Fruit fly (Drosophila melanogaster) whole organism, embryonic: ENCODE data around the gene Sf3b1.
A peak's percentile ranks its signal among the peaks of the same experiment; 100 is the strongest.

Experiments
- Atf6 ChIP-seq: fragments of 200-800 bp; sonication (Bioruptor generic); IDR thresholded peaks from 2 replicates; pipeline ENCODE4 v1.3.6; 2022; ENCODE audit warnings: missing biosample characterization, missing genetic modification characterization
- BEAF-32 ChIP-seq: fragments of 200-800 bp; sonication (Bioruptor generic); optimal IDR thresholded peaks from 3 replicates; lab custom pipeline; 2017; ENCODE audit warnings: missing biosample characterization, missing genetic modification characterization, mild to moderate bottlenecking, moderate library complexity, missing genetic modification reagents
- Bgb ChIP-seq: fragments of 200-800 bp; sonication (Bioruptor generic); IDR thresholded peaks from 2 replicates; pipeline ENCODE4 v1.3.6; 2022; ENCODE audit warnings: missing biosample characterization, missing genetic modification characterization; ENCODE audit not compliant: partially characterized antibody
- CG10147 ChIP-seq: fragments of 200-800 bp; sonication (Bioruptor generic); optimal IDR thresholded peaks from 2 replicates; lab custom pipeline; 2019; ENCODE audit warnings: missing biosample characterization, mild to moderate bottlenecking, missing genetic modification characterization, moderate library complexity
- CG1024 ChIP-seq: fragments of 200-800 bp; sonication (Bioruptor generic); IDR thresholded peaks from 2 replicates; pipeline ENCODE4 v1.3.6; 2022; ENCODE audit warnings: missing biosample characterization, missing genetic modification characterization
- CG12219 ChIP-seq: fragments of 200-800 bp; sonication (Bioruptor generic); optimal IDR thresholded peaks from 3 replicates; lab custom pipeline; 2018; ENCODE audit warnings: missing biosample characterization, mild to moderate bottlenecking, missing genetic modification characterization
- CG14441 ChIP-seq: fragments of 200-800 bp; sonication (Bioruptor generic); IDR thresholded peaks from 2 replicates; pipeline ENCODE4 v1.3.6; 2022; ENCODE audit warnings: missing biosample characterization, missing genetic modification characterization
- CG15011 ChIP-seq: fragments of 200-800 bp; sonication (Bioruptor generic); optimal IDR thresholded peaks from 3 replicates; lab custom pipeline; 2018; ENCODE audit warnings: missing biosample characterization, mild to moderate bottlenecking, missing genetic modification characterization
- CG15514 ChIP-seq: fragments of 200-800 bp; sonication (Bioruptor generic); optimal IDR thresholded peaks from 3 replicates; lab custom pipeline; 2017; ENCODE audit warnings: missing biosample characterization, missing genetic modification characterization, mild to moderate bottlenecking, moderate library complexity, missing genetic modification reagents
- CG16813 ChIP-seq: fragments of 200-800 bp; sonication (Bioruptor generic); IDR thresholded peaks from 3 replicates; pipeline ENCODE4 v1.3.6; 2022; ENCODE audit warnings: missing biosample characterization, missing genetic modification characterization; ENCODE audit not compliant: partially characterized antibody
- CG2129 ChIP-seq: fragments of 200-800 bp; sonication (Bioruptor generic); IDR thresholded peaks from 2 replicates; pipeline ENCODE4 v1.3.6; 2022; ENCODE audit warnings: missing biosample characterization, missing genetic modification characterization; ENCODE audit not compliant: partially characterized antibody
- CG7372 ChIP-seq: fragments of 200-800 bp; sonication (Bioruptor generic); IDR thresholded peaks from 2 replicates; pipeline ENCODE4 v1.3.6; 2022; ENCODE audit warnings: missing biosample characterization, missing genetic modification characterization
- CTCF ChIP-seq: fragments of 200-800 bp; sonication (Bioruptor generic); optimal IDR thresholded peaks from 2 replicates; lab custom pipeline; 2017; ENCODE audit warnings: missing biosample characterization, mild to moderate bottlenecking, missing genetic modification characterization, moderate library complexity
- Dip2 ChIP-seq: fragments of 200-800 bp; sonication (Bioruptor generic); IDR thresholded peaks from 2 replicates; pipeline ENCODE4 v1.3.6; 2022; ENCODE audit warnings: missing biosample characterization, missing genetic modification characterization
- Dll ChIP-seq: fragments of 200-800 bp; sonication (Bioruptor generic); IDR thresholded peaks from 4 replicates; pipeline ENCODE4 v1.3.6; 2022; ENCODE audit warnings: missing biosample characterization, missing genetic modification characterization; ENCODE audit not compliant: partially characterized antibody
- Doc3 ChIP-seq: fragments of 200-800 bp; sonication (Bioruptor generic); IDR thresholded peaks from 3 replicates; pipeline ENCODE4 v1.3.6; 2022; ENCODE audit warnings: missing biosample characterization, missing genetic modification characterization; ENCODE audit not compliant: partially characterized antibody
- Dref ChIP-seq: fragments of 200-800 bp; sonication (Bioruptor generic); IDR thresholded peaks from 2 replicates; pipeline ENCODE4 v1.3.6; 2022; ENCODE audit warnings: missing biosample characterization, missing genetic modification characterization
- HLH4C ChIP-seq: fragments of 200-800 bp; sonication (Bioruptor generic); IDR thresholded peaks from 3 replicates; pipeline ENCODE4 v1.3.6; 2022; ENCODE audit warnings: missing biosample characterization, missing genetic modification characterization; ENCODE audit not compliant: partially characterized antibody
- HmgZ ChIP-seq: fragments of 200-800 bp; sonication (Bioruptor generic); optimal IDR thresholded peaks from 2 replicates; lab custom pipeline; 2018; ENCODE audit warnings: missing biosample characterization, mild to moderate bottlenecking, missing genetic modification characterization
- MBD-R2 ChIP-seq: fragments of 200-800 bp; sonication (Bioruptor generic); IDR thresholded peaks from 2 replicates; pipeline ENCODE4 v1.3.6; 2022; ENCODE audit warnings: missing biosample characterization, missing genetic modification characterization
- MESR4 ChIP-seq: fragments of 200-800 bp; sonication (Bioruptor generic); optimal IDR thresholded peaks from 2 replicates; lab custom pipeline; 2018; ENCODE audit warnings: missing biosample characterization, mild to moderate bottlenecking, missing genetic modification characterization, moderate library complexity
- Med ChIP-seq: fragments of 200-800 bp; sonication (Bioruptor generic); peaks from one replicate; lab custom pipeline; 2016; ENCODE audit warnings: missing biosample characterization, missing genetic modification characterization, mild to moderate bottlenecking, inconsistent platforms, moderate library complexity
- Myb ChIP-seq: fragments of 200-800 bp; sonication (Bioruptor generic); optimal IDR thresholded peaks from 2 replicates; lab custom pipeline; 2016; ENCODE audit warnings: missing biosample characterization, missing genetic modification characterization
- Sry-δ ChIP-seq: fragments of 200-800 bp; sonication (Bioruptor generic); optimal IDR thresholded peaks from 2 replicates; lab custom pipeline; 2016; ENCODE audit warnings: missing biosample characterization, missing genetic modification characterization
- YL-1 ChIP-seq: fragments of 200-800 bp; sonication (Bioruptor generic); optimal IDR thresholded peaks from 3 replicates; lab custom pipeline; 2017; ENCODE audit warnings: missing biosample characterization, mild to moderate bottlenecking, missing genetic modification characterization
- bigmax ChIP-seq: fragments of 200-800 bp; sonication (Bioruptor generic); optimal IDR thresholded peaks from 2 replicates; lab custom pipeline; 2018; ENCODE audit warnings: missing biosample characterization, mild to moderate bottlenecking, missing genetic modification characterization
- dan ChIP-seq: fragments of 200-800 bp; sonication (Bioruptor generic); IDR thresholded peaks from 2 replicates; pipeline ENCODE4 v1.3.6; 2022; ENCODE audit warnings: missing biosample characterization, missing genetic modification characterization
- dm ChIP-seq: fragments of 200-800 bp; sonication (Bioruptor generic); optimal IDR thresholded peaks from 3 replicates; lab custom pipeline; 2016; ENCODE audit warnings: missing biosample characterization, missing genetic modification characterization
- en ChIP-seq: fragments of 200-800 bp; sonication (Bioruptor generic); optimal IDR thresholded peaks from 2 replicates; lab custom pipeline; 2016; ENCODE audit warnings: missing biosample characterization, missing genetic modification characterization
- h ChIP-seq: fragments of >200 bp; optimal IDR thresholded peaks from 2 replicates; lab custom pipeline; 2017
- hb ChIP-seq: fragments of 200-800 bp; sonication (Bioruptor generic); IDR thresholded peaks from 3 replicates; pipeline ENCODE4 v1.3.6; 2022; ENCODE audit warnings: missing biosample characterization, missing genetic modification characterization; ENCODE audit not compliant: partially characterized antibody
- ken ChIP-seq: fragments of 200-800 bp; sonication (Bioruptor generic); IDR thresholded peaks from 3 replicates; pipeline ENCODE4 v1.3.6; 2022; ENCODE audit warnings: missing biosample characterization, missing genetic modification characterization
- knrl ChIP-seq: fragments of 200-800 bp; sonication (Bioruptor generic); IDR thresholded peaks from 3 replicates; pipeline ENCODE4 v1.3.6; 2022; ENCODE audit warnings: missing biosample characterization, missing genetic modification characterization; ENCODE audit not compliant: partially characterized antibody
- nerfin-2 ChIP-seq: fragments of 200-800 bp; sonication (Bioruptor generic); IDR thresholded peaks from 2 replicates; pipeline ENCODE4 v1.3.6; 2022; ENCODE audit warnings: missing biosample characterization, missing genetic modification characterization; ENCODE audit not compliant: partially characterized antibody
- nmo ChIP-seq: fragments of 200-800 bp; sonication (Bioruptor generic); optimal IDR thresholded peaks from 2 replicates; lab custom pipeline; 2018; ENCODE audit warnings: missing biosample characterization, mild to moderate bottlenecking, missing genetic modification characterization, moderate library complexity
- nom ChIP-seq: fragments of 200-800 bp; sonication (Bioruptor generic); optimal IDR thresholded peaks from 2 replicates; lab custom pipeline; 2017; ENCODE audit warnings: missing biosample characterization, missing genetic modification characterization, mild to moderate bottlenecking, moderate library complexity, missing genetic modification reagents
- pum ChIP-seq: fragments of 200-800 bp; sonication (Bioruptor generic); optimal IDR thresholded peaks from 2 replicates; lab custom pipeline; 2016; ENCODE audit warnings: missing biosample characterization, missing genetic modification characterization
- pzg ChIP-seq: fragments of 200-800 bp; sonication (Bioruptor generic); optimal IDR thresholded peaks from 3 replicates; lab custom pipeline; 2018; ENCODE audit warnings: missing biosample characterization, mild to moderate bottlenecking, missing genetic modification characterization, moderate library complexity
- sens ChIP-seq: fragments of 200-800 bp; sonication (Bioruptor generic); peaks from one replicate; lab custom pipeline; 2016; ENCODE audit warnings: missing biosample characterization, missing genetic modification characterization
- sob ChIP-seq: fragments of 200-800 bp; sonication (Bioruptor generic); IDR thresholded peaks from 2 replicates; pipeline ENCODE4 v1.3.6; 2022; ENCODE audit warnings: missing biosample characterization, missing genetic modification characterization
- stwl ChIP-seq: fragments of 200-800 bp; sonication (Bioruptor generic); optimal IDR thresholded peaks from 3 replicates; lab custom pipeline; 2018; ENCODE audit warnings: missing biosample characterization, mild to moderate bottlenecking, missing genetic modification characterization, moderate library complexity
- tll ChIP-seq, 2 experiments: fragments of 200-800 bp in 1 of 2; fragments of >200 bp in 1 of 2; sonication (Bioruptor generic) in 1 of 2; optimal IDR thresholded peaks; 2 replicates each; lab custom pipeline; 2017 to 2019; ENCODE audit warnings: missing biosample characterization in 2 of 2, missing genetic modification characterization in 2 of 2, mild to moderate bottlenecking in 1 of 2, moderate library complexity in 1 of 2
- trem ChIP-seq: fragments of 200-800 bp; optimal IDR thresholded peaks from 3 replicates; lab custom pipeline; 2019; ENCODE audit warnings: missing biosample characterization, mild to moderate bottlenecking, missing genetic modification characterization, moderate library complexity
- unc-4 ChIP-seq: fragments of 200-800 bp; sonication (Bioruptor generic); IDR thresholded peaks from 2 replicates; pipeline ENCODE4 v1.3.6; 2022; ENCODE audit warnings: missing biosample characterization, missing genetic modification characterization; ENCODE audit not compliant: partially characterized antibody
- vvl ChIP-seq: fragments of 200-800 bp; sonication (Bioruptor generic); IDR thresholded peaks from 2 replicates; pipeline ENCODE4 v1.3.6; 2022; ENCODE audit warnings: missing biosample characterization, missing genetic modification characterization
- zen2 ChIP-seq: fragments of 200-800 bp; sonication (Bioruptor generic); IDR thresholded peaks from 3 replicates; pipeline ENCODE4 v1.3.6; 2022; ENCODE audit warnings: missing biosample characterization, missing genetic modification characterization; ENCODE audit not compliant: partially characterized antibody

Sf3b1 gene

dm6 chr2L:543799-544198 is 24.3 kb upstream of the Sf3b1 start:
- no peak for TF ChIP-seq CG14441 (GFP tag; lab: Robert Waterston, UW)
- TF ChIP-seq, all 482 proteins: peak for 0

DNA sequence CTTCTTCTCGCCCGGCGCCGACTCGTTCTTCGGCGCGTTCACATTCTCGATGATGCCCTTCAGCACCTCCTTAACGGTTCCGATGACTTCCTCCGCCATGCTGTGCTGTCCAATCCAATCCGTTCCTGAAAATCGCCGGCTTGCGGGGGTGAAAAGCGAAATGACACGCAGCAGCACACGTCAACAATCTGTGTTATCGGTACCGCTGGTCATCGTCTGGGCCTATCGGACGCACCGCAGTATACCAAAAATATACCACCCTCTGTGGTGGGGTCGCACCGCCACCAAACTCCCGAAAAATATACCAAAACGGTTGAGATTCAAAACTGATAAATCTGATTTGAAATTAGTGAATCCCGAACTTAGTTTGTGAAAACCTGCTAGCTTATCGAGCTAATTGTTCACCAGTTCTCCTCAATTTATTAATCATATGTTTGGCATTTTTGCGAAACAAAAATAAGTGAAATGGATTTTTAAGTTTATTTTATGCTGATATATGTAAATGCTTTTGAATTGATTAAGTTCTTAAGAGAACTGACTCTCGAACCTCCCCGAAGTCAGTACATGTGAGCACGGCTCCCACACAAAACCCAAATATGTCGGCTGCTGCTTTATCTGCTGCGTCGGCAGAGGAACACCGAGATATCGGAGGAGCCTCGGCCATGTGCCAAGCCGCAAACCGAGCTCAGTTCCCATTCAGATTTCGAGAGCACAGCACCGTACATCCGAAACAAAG is 23.5 kb upstream of the Sf3b1 start, which contains the start of the genes Spp and nAChRbeta3:
Gene Spp, minus strand, starts transcription at position 210 of the 736 bp plus-strand sequence.
Gene nAChRbeta3, plus strand, starts transcription at position 686 of the 736 bp plus-strand sequence.
- TF ChIP-seq HLH4C (peak; percentile 68), BEAF-32 (GFP tag; lab: Kevin White, UChicago) (peak; percentile 65), MBD-R2 (GFP tag; lab: Robert Waterston, UW) (peak; percentile 62), nom (no peak), CG10147 (no peak), CG1024 (GFP tag; lab: Robert Waterston, UW) (no peak), pum (GFP tag; lab: Kevin White, UChicago) (no peak), Dip2 (GFP tag; lab: Robert Waterston, UW) (no peak), Myb (GFP tag; lab: Kevin White, UChicago) (peak; percentile 98), Dref (peak; percentile 77), CG15011 (no peak), dm (GFP tag; lab: Kevin White, UChicago) (peak; percentile 32), Doc3 (GFP tag; lab: Robert Waterston, UW) (peak; percentile 39; the same call in 1 of the 3 replicates), h (no peak), hb (GFP tag; lab: Robert Waterston, UW) (0 out of 3 replicates have a peak, but pooled peaks have one; percentile 13), tll (GFP tag; optimal IDR thresholded peaks at IDR 0.05; lab: Kevin White, UChicago) (no peak), YL-1 (peak; percentile 62), nmo (GFP tag; lab: Kevin White, UChicago) (no peak), CG2129 (GFP tag; lab: Robert Waterston, UW) (0 out of 2 replicates have a peak, but pooled peaks have one; percentile 14), Atf6 (no peak), pzg (GFP tag; lab: Kevin White, UChicago) (peak; percentile 75), unc-4 (GFP tag; lab: Robert Waterston, UW) (peak; percentile 61), trem (tag; lab: Kevin White, UChicago) (peak; percentile 33), Dll (GFP tag; lab: Robert Waterston, UW) (peak; percentile 72), CTCF (GFP tag; lab: Kevin White, UChicago) (peak; percentile 22), MESR4 (GFP tag; lab: Kevin White, UChicago) (peak; percentile 89), CG7372 (GFP tag; lab: Robert Waterston, UW) (no peak), CG15514 (GFP tag; lab: Kevin White, UChicago) (peak; percentile 65), nerfin-2 (GFP tag; lab: Robert Waterston, UW) (peak; percentile 51; the same call in 1 of the 2 replicates), vvl (GFP tag; lab: Robert Waterston, UW) (0 out of 2 replicates have a peak, but pooled peaks have one; percentile 12), Bgb (GFP tag; lab: Robert Waterston, UW) (peak; percentile 59), zen2 (GFP tag; lab: Robert Waterston, UW) (peak; percentile 40; the same call in 2 of the 3 replicates), dan (no peak), CG12219 (GFP tag; lab: Kevin White, UChicago) (no peak), stwl (tag; lab: Kevin White, UChicago) (peak; percentile 29), en (GFP tag; lab: Kevin White, UChicago) (no peak), Sry-δ (peak; percentile 59), HmgZ (tag; lab: Kevin White, UChicago) (peak; percentile 44), CG16813 (GFP tag; lab: Robert Waterston, UW) (peak; percentile 54), Med (peak; percentile 76), bigmax (GFP tag; lab: Kevin White, UChicago) (no peak), sob (GFP tag; lab: Robert Waterston, UW) (0 out of 2 replicates have a peak, but pooled peaks have one; percentile 12), knrl (GFP tag; lab: Robert Waterston, UW) (0 out of 3 replicates have a peak, but pooled peaks have one; percentile 37), sens (GFP tag; lab: Kevin White, UChicago) (peak; percentile 87), ken (GFP tag; lab: Robert Waterston, UW) (no peak)
